Fruit fly (Drosophila melanogaster): ENCODE results near the gene CG7333.

DNA sequence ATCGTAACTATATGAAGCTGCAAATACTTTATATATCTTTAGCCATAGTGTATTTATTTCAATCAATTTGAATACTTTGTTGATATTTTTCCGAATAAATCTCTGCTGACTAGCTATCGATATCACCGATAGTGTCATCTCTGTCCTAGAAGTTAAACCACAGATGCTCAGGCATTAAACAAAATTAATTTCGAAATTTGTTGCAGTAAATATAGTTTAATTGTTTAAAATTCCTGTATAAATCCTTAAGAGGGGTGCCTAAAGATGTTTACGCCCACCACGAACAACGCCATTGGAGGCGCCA, 44.4 kb downstream of the CG7333 start, which contains the start of gene Nup58:
- TF ChIP-seq OdsH (GFP tag; optimal IDR thresholded peaks at IDR 0.05) = no peak
- TF ChIP-seq CG16779 (tag; optimal IDR thresholded peaks at IDR 0.05) = no peak
- TF ChIP-seq Ets96B (tag; optimal IDR thresholded peaks at IDR 0.05) = no peak
- TF ChIP-seq dac (GFP tag; optimal IDR thresholded peaks at IDR 0.05) = no peak
- TF ChIP-seq ss (GFP tag; optimal IDR thresholded peaks at IDR 0.05) = no peak
- no peak for TF ChIP-seq acj6 (GFP tag; optimal IDR thresholded peaks at IDR 0.05)
- TF ChIP-seq CG10631 (GFP tag; optimal IDR thresholded peaks at IDR 0.05) = no peak
- no peak for TF ChIP-seq CG6163 (GFP tag; IDR thresholded peaks at IDR 0.05)
- TF ChIP-seq Hr39 (GFP tag; optimal IDR thresholded peaks at IDR 0.05) = peak; percentile 24
- TF ChIP-seq svp (GFP tag) = no peak
